Worm (Caenorhabditis elegans): ENCODE data around the gene mec-14.

mec-14 gene

DNA sequence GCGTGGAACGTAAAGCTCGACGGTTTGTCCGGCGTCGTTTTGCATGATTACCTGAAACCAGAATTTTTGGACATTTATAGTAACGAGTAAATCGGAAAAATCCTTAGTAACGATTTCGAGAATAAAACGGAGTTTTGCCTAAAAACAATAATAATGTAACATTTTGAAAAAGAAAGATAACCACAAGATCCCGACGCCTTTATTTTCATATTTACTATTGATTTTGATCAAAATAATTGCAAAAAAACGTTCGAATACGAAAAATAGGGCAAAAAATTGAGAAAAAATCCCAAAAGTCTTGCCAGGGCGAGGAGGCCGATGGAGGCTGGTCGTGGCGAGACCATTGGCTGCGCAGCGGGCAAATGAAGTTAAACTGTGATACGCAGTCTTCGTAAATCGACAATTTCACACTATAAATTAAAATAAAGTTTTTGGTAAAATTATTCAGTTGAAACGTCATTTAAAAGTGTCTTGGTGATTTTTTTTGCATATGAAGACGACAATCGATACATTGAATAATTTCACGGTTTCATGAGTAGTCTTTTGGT, 3.1 kb downstream of the mec-14 start, which contains the start of gene rps-21 (continued):
- TF ChIP-seq nhr-90 (tag; optimal IDR thresholded peaks at IDR 0.05; ENCODE audit: poor library complexity) (peak; percentile 72), nhr-28 (tag; optimal IDR thresholded peaks at IDR 0.05) (no peak), elt-3 (tag; optimal IDR thresholded peaks at IDR 0.05) (peak in 2 of 6 experiments; percentile 53 to 62), nhr-20 (tag; optimal IDR thresholded peaks at IDR 0.05) (peak; percentile 88), aly-2 (tag; optimal IDR thresholded peaks at IDR 0.05) (no peak), nhr-11 (tag; optimal IDR thresholded peaks at IDR 0.05) (peak; percentile 1), lsy-2 (tag; optimal IDR thresholded peaks at IDR 0.05) (peak; percentile 92 to 94), pag-3 (tag; optimal IDR thresholded peaks at IDR 0.05; ENCODE audit: borderline replicate concordance, insufficient read depth) (no peak), ces-1 (GFP tag; optimal IDR thresholded peaks at IDR 0.05) (no peak), jun-1 (tag; optimal IDR thresholded peaks at IDR 0.05) (peak; percentile 73), tlp-1 (tag; optimal IDR thresholded peaks at IDR 0.05) (no peak), nhr-76 (tag; optimal IDR thresholded peaks at IDR 0.05) (no peak), isw-1 (GFP tag; IDR thresholded peaks at IDR 0.05) (peak; percentile 85), sox-4 (tag; optimal IDR thresholded peaks at IDR 0.05) (peak; percentile 25), mab-9 (GFP tag; IDR thresholded peaks at IDR 0.05) (0 out of 2 replicates have a peak, but pooled peaks have one; percentile 9), nhr-84 (tag; optimal IDR thresholded peaks at IDR 0.05) (no peak), fkh-4 (tag; optimal IDR thresholded peaks at IDR 0.05; ENCODE audit: borderline replicate concordance) (no peak), unc-30 (tag; optimal IDR thresholded peaks at IDR 0.05) (no peak), vab-15 (tag; optimal IDR thresholded peaks at IDR 0.05) (peak; percentile 31), unc-62 (GFP tag; optimal IDR thresholded peaks at IDR 0.05) (no peak), fos-1 (tag; optimal IDR thresholded peaks at IDR 0.05) (peak; percentile 43), ztf-4 (tag; optimal IDR thresholded peaks at IDR 0.05) (peak; percentile 29), hlh-4 (tag; optimal IDR thresholded peaks at IDR 0.05) (no peak), tbx-2 (tag; optimal IDR thresholded peaks at IDR 0.05) (peak; percentile 88), swsn-7 (tag; optimal IDR thresholded peaks at IDR 0.05) (peak; percentile 80), unc-86 (tag; optimal IDR thresholded peaks at IDR 0.05) (peak; percentile 71), nhr-71 (tag; optimal IDR thresholded peaks at IDR 0.05) (peak; percentile 89), ets-5 (GFP tag; IDR thresholded peaks at IDR 0.05) (no peak), hlh-17 (GFP tag; optimal IDR thresholded peaks at IDR 0.05; ENCODE audit: borderline replicate concordance) (no peak), ceh-90 (tag; optimal IDR thresholded peaks at IDR 0.05) (no peak), hpl-2 (GFP tag; optimal IDR thresholded peaks at IDR 0.05) (peak; percentile 10), egl-27 (tag; optimal IDR thresholded peaks at IDR 0.05) (peak; percentile 10 to 63), elt-2 (tag; optimal IDR thresholded peaks at IDR 0.05) (no peak), mep-1 (tag; optimal IDR thresholded peaks at IDR 0.05) (peak; percentile 80), alr-1 (tag; optimal IDR thresholded peaks at IDR 0.05; ENCODE audit: borderline replicate concordance) (no peak), unc-98 (GFP tag; IDR thresholded peaks at IDR 0.05) (no peak), egl-13 (tag; optimal IDR thresholded peaks at IDR 0.05) (peak; percentile 22), fkh-8 (tag; optimal IDR thresholded peaks at IDR 0.05) (peak; percentile 76), irx-1 (tag; optimal IDR thresholded peaks at IDR 0.05) (peak; percentile 49), pqm-1 (tag; optimal IDR thresholded peaks at IDR 0.05) (no peak), nhr-47 (tag; optimal IDR thresholded peaks at IDR 0.05) (peak; percentile 84), lin-14 (GFP tag; optimal IDR thresholded peaks at IDR 0.05) (peak; percentile 76), nhr-19 (GFP tag; conservative IDR thresholded peaks at IDR 0.05) (peak; percentile 87), ama-1 (optimal IDR thresholded peaks at IDR 0.05) (no peak), lin-13 (GFP tag; optimal IDR thresholded peaks at IDR 0.05) (peak; percentile 67), lin-39 (tag; optimal IDR thresholded peaks at IDR 0.05) (no peak), skn-1 (tag; optimal IDR thresholded peaks at IDR 0.05) (peak; percentile 75), ceh-88 (GFP tag; IDR thresholded peaks at IDR 0.05) (0 out of 2 replicates have a peak, but pooled peaks have one; percentile 9), snu-23 (GFP tag; optimal IDR thresholded peaks at IDR 0.05) (peak; percentile 91), ceh-63 (GFP tag; optimal IDR thresholded peaks at IDR 0.05) (no peak)
